Worm (Caenorhabditis elegans) whole organism, L4 larva: ENCODE measurements around the gene W08E12.5.
A peak's percentile ranks its signal among the peaks of the same experiment; 100 is the strongest.

Experiments used
- D1046.2 ChIP-seq: fragments of 200-800 bp; sonication (Bioruptor generic); IDR thresholded peaks from 2 replicates; pipeline ENCODE4 v1.3.6; 2022; ENCODE audit warnings: missing genetic modification characterization, missing compliant biosample characterization
- F10B5.3 ChIP-seq: sonication (generic microtip); optimal IDR thresholded peaks from 2 replicates; lab custom pipeline; 2016; ENCODE audit warnings: mild to moderate bottlenecking, missing genetic modification characterization, missing compliant biosample characterization
- F37D6.2 ChIP-seq: sonication (generic microtip); optimal IDR thresholded peaks from 2 replicates; lab custom pipeline; 2016; ENCODE audit warnings: mild to moderate bottlenecking, missing genetic modification characterization, missing compliant biosample characterization
- F44E2.7 ChIP-seq: fragments of 200-800 bp; sonication (Bioruptor generic); IDR thresholded peaks from 2 replicates; pipeline ENCODE4 v2.1.2; 2022; ENCODE audit warnings: missing genetic modification characterization, missing compliant biosample characterization
- F49E8.2 ChIP-seq: sonication (generic microtip); optimal IDR thresholded peaks from 2 replicates; lab custom pipeline; 2016; ENCODE audit warnings: missing compliant biosample characterization, mild to moderate bottlenecking, missing genetic modification characterization, borderline replicate concordance
- Y5F2A.4 ChIP-seq: fragments of 200-800 bp; sonication (Bioruptor generic); optimal IDR thresholded peaks from 2 replicates; lab custom pipeline; 2018; ENCODE audit warnings: mild to moderate bottlenecking, missing genetic modification characterization, missing compliant biosample characterization
- ZK546.5 ChIP-seq, 2 experiments: sonication (generic microtip); optimal IDR thresholded peaks; 2 replicates each; lab custom pipeline; 2017; ENCODE audit warnings: missing biosample characterization in 2 of 2, missing genetic modification characterization in 2 of 2
- aha-1 ChIP-seq: fragments of 150-350 bp; peaks from one replicate; lab custom pipeline; 2014; ENCODE audit warnings: missing biosample characterization, missing genetic modification characterization
- arid-1 ChIP-seq: fragments of 200-800 bp; sonication (Bioruptor generic); conservative IDR thresholded peaks from 2 replicates; pipeline ENCODE4 v1.3.6; 2022; ENCODE audit warnings: missing genetic modification reagents, missing genetic modification characterization, missing compliant biosample characterization
- ctbp-1 ChIP-seq: fragments of 200-800 bp; sonication (Bioruptor generic); IDR thresholded peaks from 2 replicates; pipeline ENCODE4 v1.3.6; 2022; ENCODE audit warnings: missing genetic modification reagents, missing genetic modification characterization, missing compliant biosample characterization
- daf-16 ChIP-seq, 3 experiments: sonication (generic microtip); optimal IDR thresholded peaks; 2 replicates each; lab custom pipeline; 2016 to 2017; ENCODE audit warnings: missing genetic modification characterization in 3 of 3, missing genetic modification reagents in 3 of 3, mild to moderate bottlenecking in 2 of 3, missing compliant biosample characterization in 2 of 3, missing biosample characterization in 1 of 3, moderate library complexity in 1 of 3
- egl-27 ChIP-seq: sonication (generic microtip); optimal IDR thresholded peaks from 3 replicates; lab custom pipeline; 2017; ENCODE audit warnings: missing biosample characterization, missing genetic modification reagents, missing genetic modification characterization
- fkh-10 ChIP-seq: fragments of 150-350 bp; optimal IDR thresholded peaks from 2 replicates; lab custom pipeline; 2014; ENCODE audit warnings: missing biosample characterization, missing genetic modification reagents, missing genetic modification characterization
- fos-1 ChIP-seq: fragments of 150-350 bp; optimal IDR thresholded peaks from 2 replicates; lab custom pipeline; 2014; ENCODE audit warnings: missing biosample characterization, missing genetic modification characterization
- hlh-11 ChIP-seq: fragments of 200-800 bp; sonication (Bioruptor generic); optimal IDR thresholded peaks from 2 replicates; lab custom pipeline; 2018; ENCODE audit warnings: mild to moderate bottlenecking, missing genetic modification characterization, missing compliant biosample characterization
- lim-7 ChIP-seq: fragments of 200-800 bp; sonication (Bioruptor generic); IDR thresholded peaks from 2 replicates; pipeline ENCODE4 v1.3.6; 2022; ENCODE audit warnings: missing genetic modification characterization, missing compliant biosample characterization
- lin-15B ChIP-seq: fragments of 150-350 bp; sonication (generic microtip); optimal IDR thresholded peaks from 3 replicates; lab custom pipeline; 2014; ENCODE audit warnings: missing biosample characterization, missing genetic modification characterization
- lin-29 ChIP-seq: fragments of 200-800 bp; sonication (Bioruptor generic); IDR thresholded peaks from 2 replicates; pipeline ENCODE4 v1.3.6; 2022; ENCODE audit warnings: missing genetic modification reagents, missing genetic modification characterization, missing compliant biosample characterization
- lin-38 ChIP-seq: fragments of 200-800 bp; sonication (Bioruptor generic); IDR thresholded peaks from 2 replicates; pipeline ENCODE4 v1.3.6; 2022; ENCODE audit warnings: missing genetic modification reagents, missing genetic modification characterization, missing compliant biosample characterization
- madf-5 ChIP-seq, 2 experiments: fragments of 200-800 bp; sonication (Bioruptor generic); IDR thresholded peaks; 2 replicates each; pipeline ENCODE4 v1.3.6; 2022; ENCODE audit warnings: missing compliant biosample characterization in 2 of 2, missing genetic modification characterization in 2 of 2
- mes-2 ChIP-seq: sonication (generic microtip); optimal IDR thresholded peaks from 2 replicates; lab custom pipeline; 2016; ENCODE audit warnings: missing genotype, mild to moderate bottlenecking, missing genetic modification characterization, missing compliant biosample characterization; ENCODE audit not compliant: poor library complexity, severe bottlenecking
- mxl-2 ChIP-seq: fragments of 200-800 bp; sonication (Bioruptor generic); conservative IDR thresholded peaks from 2 replicates; pipeline ENCODE4 v1.3.6; 2022; ENCODE audit warnings: missing genetic modification reagents, missing genetic modification characterization, missing compliant biosample characterization
- mxl-3 ChIP-seq: fragments of 200-800 bp; sonication (Bioruptor generic); optimal IDR thresholded peaks from 2 replicates; lab custom pipeline; 2018; ENCODE audit warnings: mild to moderate bottlenecking, missing genetic modification characterization, missing compliant biosample characterization
- nhr-28 ChIP-seq: fragments of 150-350 bp; optimal IDR thresholded peaks from 2 replicates; lab custom pipeline; 2014; ENCODE audit warnings: missing biosample characterization, missing genetic modification characterization
- nhr-6 ChIP-seq: fragments of 150-350 bp; optimal IDR thresholded peaks from 2 replicates; lab custom pipeline; 2014; ENCODE audit warnings: missing biosample characterization, missing genetic modification characterization
- nhr-76 ChIP-seq: fragments of 150-350 bp; optimal IDR thresholded peaks from 2 replicates; lab custom pipeline; 2014; ENCODE audit warnings: missing biosample characterization, missing genetic modification characterization
- pha-4 ChIP-seq, 2 experiments: fragments of 150-350 bp in 1 of 2; fragments of 200-800 bp in 1 of 2; sonication (Bioruptor generic) in 1 of 2; IDR thresholded peaks in 1 of 2; optimal IDR thresholded peaks in 1 of 2; 2 replicates each; pipeline versions ENCODE4 v1.3.6 to Lab custom; 2014 to 2022; ENCODE audit warnings: missing genetic modification characterization in 2 of 2, missing genetic modification reagents in 2 of 2, missing biosample characterization in 1 of 2, missing compliant biosample characterization in 1 of 2
- sdz-12 ChIP-seq: fragments of 200-800 bp; sonication (Bioruptor generic); optimal IDR thresholded peaks from 2 replicates; lab custom pipeline; 2018; ENCODE audit warnings: mild to moderate bottlenecking, missing genetic modification characterization, missing compliant biosample characterization
- snpc-4 ChIP-seq: fragments of 150-350 bp; optimal IDR thresholded peaks from 2 replicates; lab custom pipeline; 2014; ENCODE audit warnings: missing biosample characterization, missing genetic modification characterization
- tra-1 ChIP-seq: fragments of 200-800 bp; sonication (Bioruptor generic); IDR thresholded peaks from 2 replicates; pipeline ENCODE4 v1.3.6; 2022; ENCODE audit warnings: missing genetic modification reagents, missing genetic modification characterization, missing compliant biosample characterization
- unc-130 ChIP-seq: sonication (generic microtip); optimal IDR thresholded peaks from 2 replicates; lab custom pipeline; 2016; ENCODE audit warnings: missing genetic modification reagents, missing genetic modification characterization, missing compliant biosample characterization
- unc-39 ChIP-seq: sonication (generic microtip); optimal IDR thresholded peaks from 2 replicates; lab custom pipeline; 2017; ENCODE audit warnings: missing biosample characterization, missing genetic modification characterization
- unc-62 ChIP-seq, 3 experiments: fragments of 150-350 bp in 1 of 3; sonication (generic microtip); optimal IDR thresholded peaks in 2 of 3; peaks in 1 of 3; 1 replicate in 1 of 3; 2 replicates in 2 of 3; lab custom pipeline; 2014 to 2017; ENCODE audit warnings: missing biosample characterization in 3 of 3, missing genetic modification characterization in 3 of 3, missing genetic modification reagents in 3 of 3, missing genotype in 1 of 3
- zfp-3 ChIP-seq: fragments of 200-800 bp; sonication (Bioruptor generic); conservative IDR thresholded peaks from 2 replicates; pipeline ENCODE4 v1.3.6; 2022; ENCODE audit warnings: missing genetic modification reagents, missing genetic modification characterization, missing compliant biosample characterization

W08E12.5 gene

ce11 chrIV:3294553-3295185 lies 5.9 kb upstream of the W08E12.5 start, which contains the start of gene W08E12.7 (continued):
- TF ChIP-seq lin-15B (tag; lab: Kevin White, UChicago) (peak; percentile 91), ZK546.5 (tag; optimal IDR thresholded peaks at IDR 0.05; lab: Kevin White, UChicago) (peak in 1 of 2 experiments; percentile 53), F44E2.7 (GFP tag; lab: Robert Waterston, UW) (no peak), lim-7 (GFP tag; lab: Robert Waterston, UW) (no peak), hlh-11 (tag; lab: Kevin White, UChicago) (peak; percentile 87)

- TF ChIP-seq nhr-28 (no peak), lin-38 (GFP tag; lab: Robert Waterston, UW) (peak; percentile 74), F37D6.2 (tag; lab: Kevin White, UChicago) (no peak), arid-1 (peak; percentile 65), zfp-3 (0 out of 2 replicates have a peak, but pooled peaks have one; percentile 20), daf-16 (GFP tag; optimal IDR thresholded peaks at IDR 0.05; lab: Kevin White, UChicago) (no peak), daf-16 (tag; optimal IDR thresholded peaks at IDR 0.05; lab: Kevin White, UChicago) (peak; percentile 31), lin-29 (GFP tag; lab: Robert Waterston, UW) (no peak), fos-1 (tag; lab: Kevin White, UChicago) (no peak), mes-2 (tag; lab: Kevin White, UChicago) (peak; percentile 24), sdz-12 (GFP tag; lab: Kevin White, UChicago) (peak; percentile 10), unc-39 (no peak), unc-130 (GFP tag; lab: Kevin White, UChicago) (peak; percentile 5), nhr-76 (tag; lab: Kevin White, UChicago) (no peak), mxl-3 (GFP tag; lab: Kevin White, UChicago) (no peak), aha-1 (tag; lab: Kevin White, UChicago) (peak; percentile 86), fkh-10 (GFP tag; lab: Kevin White, UChicago) (no peak), mxl-2 (no peak), madf-5 (GFP tag; IDR thresholded peaks at IDR 0.05; lab: Robert Waterston, UW) (0 out of 4 replicates have a peak, but pooled peaks of 1 of the 2 experiments have one; percentile 12), F10B5.3 (tag; lab: Kevin White, UChicago) (no peak), egl-27 (tag; lab: Kevin White, UChicago) (no peak), tra-1 (GFP tag; lab: Robert Waterston, UW) (no peak), nhr-6 (tag; lab: Kevin White, UChicago) (no peak), unc-62 (GFP tag; optimal IDR thresholded peaks at IDR 0.05 in 1 of 2; lab: Kevin White, UChicago) (peak in 1 of 2 experiments; percentile 27), unc-62 (tag; optimal IDR thresholded peaks at IDR 0.05; lab: Kevin White, UChicago) (no peak), Y5F2A.4 (peak; percentile 15), D1046.2 (GFP tag; lab: Robert Waterston, UW) (peak; percentile 46; the same call in 1 of the 2 replicates), F44E2.7 (GFP tag; lab: Robert Waterston, UW) (no peak), pha-4 (GFP tag; IDR thresholded peaks at IDR 0.05; lab: Robert Waterston, UW) (peak; percentile 27; the same call in 1 of the 2 replicates), pha-4 (tag; optimal IDR thresholded peaks at IDR 0.05; lab: Kevin White, UChicago) (no peak), ctbp-1 (GFP tag; lab: Robert Waterston, UW) (0 out of 2 replicates have a peak, but pooled peaks have one; percentile 8), F49E8.2 (peak; percentile 62), snpc-4 (tag; lab: Kevin White, UChicago) (no peak)
These were observed 3.7 kb upstream of the W08E12.5 start for ce11 chrIV:3296578-3297549.
